Worm (Caenorhabditis elegans): ENCODE results near the gene F17C8.7.
"Not testable (repeated sequence)": the region's sequence is repeated elsewhere in the genome, so short reads cannot be mapped to it uniquely, and the experiment has no call there.

F17C8.7 gene

ce11 chrIII:4739975-4740374 lies 4.4 kb downstream of the F17C8.7 start, which contains the start of gene ras-2 (continued):
- no peak for TF ChIP-seq nhr-77 (tag; optimal IDR thresholded peaks at IDR 0.05)
- TF ChIP-seq ZK337.2 (GFP tag; IDR thresholded peaks at IDR 0.05), result no peak

ce11 chrIII:4740820-4741219 lies 5.3 kb downstream of the F17C8.7 start:
- TF ChIP-seq ztf-7 (tag; optimal IDR thresholded peaks at IDR 0.05) (no peak), unc-62 (GFP tag; optimal IDR thresholded peaks at IDR 0.05 in 1 of 2) (peak in 1 of 2 experiments; percentile 7), unc-62 (tag; optimal IDR thresholded peaks at IDR 0.05) (no peak), lin-38 (GFP tag; IDR thresholded peaks at IDR 0.05) (no peak), ceh-44 (GFP tag; IDR thresholded peaks at IDR 0.05) (no peak), gei-8 (GFP tag; optimal IDR thresholded peaks at IDR 0.05) (no peak), aly-2 (tag; optimal IDR thresholded peaks at IDR 0.05) (no peak), hlh-11 (tag; optimal IDR thresholded peaks at IDR 0.05) (peak; percentile 68), pqm-1 (tag; optimal IDR thresholded peaks at IDR 0.05) (peak; percentile 25), F44E2.7 (GFP tag; IDR thresholded peaks at IDR 0.05) (no peak), fos-1 (tag; optimal IDR thresholded peaks at IDR 0.05) (no peak), hlh-30 (tag; optimal IDR thresholded peaks at IDR 0.05; ENCODE audit: insufficient read depth) (peak; percentile 2), daf-16 (GFP tag; optimal IDR thresholded peaks at IDR 0.05) (no peak), daf-16 (tag; optimal IDR thresholded peaks at IDR 0.05) (no peak), nhr-11 (tag; optimal IDR thresholded peaks at IDR 0.05) (peak; percentile 29), nhr-28 (tag; optimal IDR thresholded peaks at IDR 0.05) (peak; percentile 33), skn-1 (tag; optimal IDR thresholded peaks at IDR 0.05) (no peak), snpc-4 (tag; optimal IDR thresholded peaks at IDR 0.05) (no peak), php-3 (GFP tag; IDR thresholded peaks at IDR 0.05) (no peak), mxl-3 (GFP tag; optimal IDR thresholded peaks at IDR 0.05) (peak; percentile 26), dve-1 (tag; optimal IDR thresholded peaks at IDR 0.05; ENCODE audit: insufficient read depth) (no peak), nhr-237 (tag; optimal IDR thresholded peaks at IDR 0.05) (no peak)

ce11 chrIII:4742620-4743019 lies 7.1 kb downstream of the F17C8.7 start, which contains the start of gene twk-6:
TSS of gene twk-6 (plus strand) at chrIII:4742920.
- not testable (repeated sequence) for TF ChIP-seq ctbp-1 (GFP tag; IDR thresholded peaks at IDR 0.05); ZK546.5 (tag; optimal IDR thresholded peaks at IDR 0.05); egl-43 (GFP tag; IDR thresholded peaks at IDR 0.05)

ce11 chrIII:4745934-4746333 lies 10.4 kb downstream of the F17C8.7 start, which contains the start of gene F17C8.6:
TSS of gene F17C8.6 (minus strand) at chrIII:4746034.
- TF ChIP-seq cey-2 (tag; optimal IDR thresholded peaks at IDR 0.05; ENCODE audit: borderline replicate concordance, insufficient read depth) (no peak), lin-13 (GFP tag; optimal IDR thresholded peaks at IDR 0.05) (no peak), mdl-1 (tag; optimal IDR thresholded peaks at IDR 0.05) (no peak), snpc-4 (tag; optimal IDR thresholded peaks at IDR 0.05) (no peak), set-16 (GFP tag; IDR thresholded peaks at IDR 0.05) (no peak), attf-4 (tag; optimal IDR thresholded peaks at IDR 0.05) (no peak), nhr-48 (tag; optimal IDR thresholded peaks at IDR 0.05) (no peak), ceh-44 (GFP tag; IDR thresholded peaks at IDR 0.05) (no peak), nhr-77 (tag; optimal IDR thresholded peaks at IDR 0.05) (no peak), pqm-1 (tag; optimal IDR thresholded peaks at IDR 0.05) (no peak), D1046.2 (GFP tag; IDR thresholded peaks at IDR 0.05) (no peak), F37D6.2 (tag; optimal IDR thresholded peaks at IDR 0.05) (no peak), daf-12 (tag; optimal IDR thresholded peaks at IDR 0.05) (no peak), nhr-42 (GFP tag; IDR thresholded peaks at IDR 0.05) (no peak), ceh-32 (tag; optimal IDR thresholded peaks at IDR 0.05; ENCODE audit: poor library complexity) (no peak), dpl-1 (GFP tag; optimal IDR thresholded peaks at IDR 0.05) (no peak), T20F7.1 (GFP tag; optimal IDR thresholded peaks at IDR 0.05) (no peak), ama-1 (optimal IDR thresholded peaks at IDR 0.05) (no peak), saeg-2 (GFP tag; IDR thresholded peaks at IDR 0.05) (no peak)
